Worm (Caenorhabditis elegans) whole organism, late embryonic: ENCODE measurements around the gene fip-5.

Source experiments
- ahr-1 ChIP-seq: sonication (generic microtip); optimal IDR thresholded peaks from 2 replicates; lab custom pipeline; 2016; ENCODE audit warnings: missing genetic modification characterization, missing compliant biosample characterization
- ama-1 ChIP-seq: fragments of 150-350 bp; optimal IDR thresholded peaks from 2 replicates; lab custom pipeline; 2014
- ceh-48 ChIP-seq: sonication (generic microtip); optimal IDR thresholded peaks from 2 replicates; lab custom pipeline; 2016; ENCODE audit warnings: missing genetic modification characterization, inconsistent platforms, missing compliant biosample characterization
- ets-4 ChIP-seq: sonication (generic microtip); optimal IDR thresholded peaks from 2 replicates; lab custom pipeline; 2016; ENCODE audit warnings: missing genetic modification characterization, missing compliant biosample characterization
- fkh-10 ChIP-seq: fragments of 150-350 bp; optimal IDR thresholded peaks from 2 replicates; lab custom pipeline; 2014; ENCODE audit warnings: missing biosample characterization, missing genetic modification reagents, missing genetic modification characterization
- lin-11 ChIP-seq: fragments of 200-800 bp; sonication (Bioruptor generic); optimal IDR thresholded peaks from 2 replicates; lab custom pipeline; 2018; ENCODE audit warnings: mild to moderate bottlenecking, missing genetic modification characterization, missing compliant biosample characterization
- pha-2 ChIP-seq: sonication (generic microtip); optimal IDR thresholded peaks from 2 replicates; lab custom pipeline; 2017; ENCODE audit warnings: mild to moderate bottlenecking, missing genetic modification characterization, missing compliant biosample characterization
- pha-4 ChIP-seq: fragments of 150-350 bp; optimal IDR thresholded peaks from 2 replicates; lab custom pipeline; 2018; ENCODE audit warnings: missing biosample characterization, missing genetic modification reagents, missing genetic modification characterization
- pqm-1 ChIP-seq: sonication (generic microtip); optimal IDR thresholded peaks from 2 replicates; lab custom pipeline; 2016; ENCODE audit warnings: missing genetic modification characterization, missing compliant biosample characterization
- tbx-2 ChIP-seq: sonication (generic microtip); optimal IDR thresholded peaks from 2 replicates; lab custom pipeline; 2016; ENCODE audit warnings: missing genetic modification characterization, missing compliant biosample characterization
- tbx-7 ChIP-seq: sonication (generic microtip); optimal IDR thresholded peaks from 2 replicates; lab custom pipeline; 2016; ENCODE audit warnings: missing genotype, missing genetic modification characterization, missing compliant biosample characterization
- unc-42 ChIP-seq: sonication (generic microtip); optimal IDR thresholded peaks from 2 replicates; lab custom pipeline; 2016; ENCODE audit warnings: missing genotype, missing genetic modification characterization, missing compliant biosample characterization
- unc-86 ChIP-seq: sonication (generic microtip); optimal IDR thresholded peaks from 2 replicates; lab custom pipeline; 2016; ENCODE audit warnings: missing genetic modification characterization, missing compliant biosample characterization

DNA sequence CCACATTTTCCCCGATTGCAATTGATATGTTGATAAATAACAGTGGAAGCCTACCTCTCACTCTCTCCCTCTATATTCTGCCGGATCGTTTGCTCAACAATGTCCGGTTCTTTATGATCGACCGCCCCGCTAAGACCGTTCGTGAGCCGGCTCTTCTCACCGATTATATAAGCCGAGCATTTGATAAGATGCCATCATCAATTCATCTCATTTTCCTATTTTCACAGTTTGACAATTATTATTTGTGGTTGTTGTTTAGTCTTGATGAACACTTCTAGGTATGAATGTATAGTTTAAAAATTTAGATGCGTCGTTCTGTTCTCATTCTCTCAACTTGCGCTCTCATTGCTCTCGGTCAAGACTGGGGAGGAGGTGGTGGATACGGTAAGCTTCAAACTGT is 33.6 kb downstream of the fip-5 start, which contains the start of gene idpa-3:
- TF ChIP-seq pqm-1 (no peak), lin-11 (tag; lab: Kevin White, UChicago) (no peak), fkh-10 (GFP tag; lab: Kevin White, UChicago) (no peak), unc-86 (tag; lab: Kevin White, UChicago) (no peak), tbx-2 (tag; lab: Kevin White, UChicago) (no peak), ahr-1 (tag; lab: Kevin White, UChicago) (no peak), pha-2 (tag; lab: Kevin White, UChicago) (no peak), pha-4 (tag; lab: Kevin White, UChicago) (no peak), ets-4 (tag; lab: Kevin White, UChicago) (no peak), unc-42 (tag; lab: Kevin White, UChicago) (no peak), ceh-48 (no peak), tbx-7 (tag; lab: Kevin White, UChicago) (no peak), ama-1 (no peak)
